Fruit fly (Drosophila melanogaster) whole organism: Measurements from ENCODE around the gene Ddx56.

Experiments used
- CG8478 ChIP-seq: fragments of >200 bp; optimal IDR thresholded peaks from 2 replicates; lab custom pipeline; 2018; ENCODE audit warnings: inconsistent platforms
- Dll ChIP-seq: fragments of >200 bp; optimal IDR thresholded peaks from 2 replicates; lab custom pipeline; 2017
- EcR ChIP-seq, 2 experiments: fragments of >200 bp; optimal IDR thresholded peaks; 2 replicates each; lab custom pipeline; 2017; ENCODE audit warnings: missing biosample characterization in 2 of 2, missing genetic modification characterization in 2 of 2, missing genetic modification reagents in 2 of 2
- pan ChIP-seq: fragments of >200 bp; optimal IDR thresholded peaks from 2 replicates; lab custom pipeline; 2017
- psq ChIP-seq: fragments of >200 bp; optimal IDR thresholded peaks from 2 replicates; lab custom pipeline; 2017
- usp ChIP-seq: fragments of >200 bp; optimal IDR thresholded peaks from 2 replicates; lab custom pipeline; 2017; ENCODE audit warnings: missing biosample characterization, missing genetic modification characterization, mixed read lengths

Ddx56 gene

DNA sequence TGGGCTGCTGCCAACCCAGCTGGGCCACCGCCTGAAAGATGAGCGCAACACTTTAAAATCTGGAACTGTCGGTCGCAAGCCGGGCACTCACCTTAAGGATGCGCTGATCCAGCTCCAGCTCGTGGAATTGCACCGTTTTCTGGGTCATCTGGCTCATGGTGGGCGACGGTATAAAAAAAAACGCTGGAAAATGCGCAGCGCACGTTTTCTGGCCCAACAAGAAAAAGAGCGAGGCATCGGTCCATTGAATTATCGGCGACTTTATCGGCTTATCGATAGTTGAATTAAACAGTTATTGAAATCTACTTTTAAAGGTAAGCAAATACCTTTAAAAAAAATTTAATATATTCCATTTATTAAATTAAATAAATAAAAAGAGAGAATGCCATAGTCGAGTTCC is at the start of gene Ddx56:
Gene Ddx56 (minus strand): TSS at position 252 of the 400 bp plus-strand sequence.
- TF ChIP-seq EcR (GFP tag; optimal IDR thresholded peaks at IDR 0.05; lab: Kevin White, UChicago) (no peak), pan (lab: Kevin White, UChicago) (no peak), Dll (no peak), usp (GFP tag; lab: Kevin White, UChicago) (no peak), psq (lab: Kevin White, UChicago) (no peak)

dm6 chrX:21429156-21429555 is 41.4 kb upstream of the Ddx56 start, which contains the start of gene CG10918:
CG10918 (minus strand) TSS chrX:21429256.
- TF ChIP-seq pan (lab: Kevin White, UChicago) (no peak), EcR (GFP tag; optimal IDR thresholded peaks at IDR 0.05; lab: Kevin White, UChicago) (no peak), Dll (no peak), CG8478 (lab: Kevin White, UChicago) (no peak), psq (lab: Kevin White, UChicago) (no peak), usp (GFP tag; lab: Kevin White, UChicago) (no peak)

DNA sequence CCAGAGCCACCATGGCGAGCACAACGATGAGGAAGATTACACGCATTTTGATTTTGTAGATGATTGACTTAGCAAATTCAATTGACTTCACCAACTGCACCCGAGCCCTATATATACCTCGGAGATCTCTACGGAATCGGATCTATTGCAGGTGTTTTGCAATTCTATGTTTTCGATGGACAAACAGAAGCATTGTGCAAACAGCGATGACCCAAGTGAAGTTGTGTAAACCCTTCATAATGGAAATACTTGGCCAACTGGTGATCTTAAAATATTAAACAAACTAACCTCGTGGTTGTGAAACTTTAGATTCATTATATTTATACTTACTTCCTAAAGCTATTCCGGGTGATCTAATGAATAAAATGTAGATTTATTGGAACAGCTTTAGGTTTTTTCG is 14.9 kb upstream of the Ddx56 start, which contains the start of gene whe:
Gene whe (minus strand): TSS at position 101 of the 400 bp plus-strand sequence.
- TF ChIP-seq CG8478 (lab: Kevin White, UChicago), result no peak
- no peak for TF ChIP-seq pan (lab: Kevin White, UChicago)
- no peak for TF ChIP-seq psq (lab: Kevin White, UChicago)
- no peak for TF ChIP-seq EcR (GFP tag; optimal IDR thresholded peaks at IDR 0.05; lab: Kevin White, UChicago)
- TF ChIP-seq usp (GFP tag; lab: Kevin White, UChicago), result no peak
- no peak for TF ChIP-seq Dll

dm6 chrX:21396860-21397459 is 9.2 kb upstream of the Ddx56 start, which contains the start of gene lcs:
lcs (minus strand) TSS chrX:21397316.
- no peak for TF ChIP-seq usp (GFP tag; lab: Kevin White, UChicago)
- TF ChIP-seq psq (lab: Kevin White, UChicago), result no peak
- no peak for TF ChIP-seq Dll
- no peak for TF ChIP-seq CG8478 (lab: Kevin White, UChicago)
- no peak for TF ChIP-seq EcR (GFP tag; optimal IDR thresholded peaks at IDR 0.05; lab: Kevin White, UChicago)
- TF ChIP-seq pan (lab: Kevin White, UChicago), result no peak

DNA sequence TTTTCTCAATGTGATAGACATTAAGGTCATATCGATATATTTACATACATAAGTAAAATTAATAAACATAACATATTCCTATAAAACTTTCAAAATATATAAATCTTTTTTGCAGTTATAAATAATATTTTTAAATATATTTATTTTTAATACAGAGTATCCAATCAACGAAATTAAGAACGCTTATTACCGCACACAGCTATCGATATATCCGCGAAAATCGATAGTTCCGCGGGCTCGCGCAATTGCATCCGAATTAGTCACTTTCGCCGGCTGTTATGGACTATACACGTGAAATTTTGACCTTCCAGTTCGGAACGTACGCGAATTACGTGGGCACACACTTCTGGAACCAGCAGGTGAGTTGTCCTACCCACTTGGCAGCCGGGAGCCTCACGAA is 988 bp upstream of the Ddx56 start, which contains the start of gene mst:
Gene mst (plus strand): TSS at position 244 of the 400 bp plus-strand sequence.
- TF ChIP-seq usp (GFP tag; lab: Kevin White, UChicago) (no peak), Dll (no peak), CG8478 (lab: Kevin White, UChicago) (no peak), pan (lab: Kevin White, UChicago) (no peak), EcR (GFP tag; optimal IDR thresholded peaks at IDR 0.05; lab: Kevin White, UChicago) (no peak), psq (lab: Kevin White, UChicago) (no peak)

- TF ChIP-seq usp (GFP tag; lab: Kevin White, UChicago) (no peak), pan (lab: Kevin White, UChicago) (no peak), psq (lab: Kevin White, UChicago) (no peak), CG8478 (lab: Kevin White, UChicago) (no peak), Dll (no peak), EcR (GFP tag; optimal IDR thresholded peaks at IDR 0.05; lab: Kevin White, UChicago) (no peak)
These were observed 9.3 kb downstream of the Ddx56 start for dm6 chrX:21378344-21378882.

dm6 chrX:21375595-21376047 is 12.1 kb downstream of the Ddx56 start:
- TF ChIP-seq psq (lab: Kevin White, UChicago) (no peak), pan (lab: Kevin White, UChicago) (no peak), EcR (GFP tag; optimal IDR thresholded peaks at IDR 0.05; lab: Kevin White, UChicago) (no peak), Dll (no peak), usp (GFP tag; lab: Kevin White, UChicago) (no peak), CG8478 (lab: Kevin White, UChicago) (no peak)

dm6 chrX:21373659-21374426 is 13.9 kb downstream of the Ddx56 start, which contains the start of gene slgA:
slgA (plus strand) TSS chrX:21374002.
- TF ChIP-seq psq (lab: Kevin White, UChicago) (no peak), Dll (no peak), pan (lab: Kevin White, UChicago) (no peak), EcR (GFP tag; optimal IDR thresholded peaks at IDR 0.05; lab: Kevin White, UChicago) (no peak), CG8478 (lab: Kevin White, UChicago) (no peak), usp (GFP tag; lab: Kevin White, UChicago) (no peak)

- TF ChIP-seq CG8478 (lab: Kevin White, UChicago) (peak; percentile 31), Dll (no peak)
These were observed 18.4 kb downstream of the Ddx56 start for dm6 chrX:21369149-21369988.

DNA sequence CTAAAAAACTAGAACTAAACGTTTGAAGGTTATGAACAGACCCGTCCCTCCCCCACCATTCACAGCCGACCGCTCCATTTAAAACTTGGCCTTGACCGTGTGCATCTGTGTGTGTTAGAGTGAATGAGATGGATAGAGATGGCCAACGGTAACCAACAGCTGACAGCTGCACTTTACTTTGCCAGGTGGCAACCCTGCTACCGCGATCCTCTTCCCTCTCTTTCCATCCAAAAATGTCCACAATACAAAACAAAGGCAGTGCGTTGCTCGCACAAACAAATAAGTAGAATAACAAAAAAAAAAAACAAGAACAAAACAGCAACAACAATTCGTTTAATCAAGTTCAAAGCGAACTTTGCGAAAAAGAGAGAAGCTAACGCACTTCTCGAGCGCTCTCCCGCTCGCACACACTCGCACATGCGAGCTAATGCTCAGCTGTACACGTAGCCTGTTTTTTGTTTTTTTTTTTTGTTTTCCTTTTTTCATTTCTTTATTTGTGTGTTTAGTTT is 19.3 kb downstream of the Ddx56 start:
- TF ChIP-seq EcR (GFP tag; optimal IDR thresholded peaks at IDR 0.05; lab: Kevin White, UChicago), result peak in 1 of 2 experiments; percentile 53
- no peak for TF ChIP-seq usp (GFP tag; lab: Kevin White, UChicago)
